Worm (Caenorhabditis elegans) whole organism, midembryonic: Measurements from ENCODE around the gene sdz-5.

Source experiments
- T22C8.4 ChIP-seq: fragments of 200-800 bp; sonication (Bioruptor generic); IDR thresholded peaks from 2 replicates; pipeline ENCODE4 v1.3.6; 2022; ENCODE audit warnings: missing genetic modification characterization, missing compliant biosample characterization
- cog-1 ChIP-seq: sonication (generic microtip); optimal IDR thresholded peaks from 2 replicates; lab custom pipeline; 2016; ENCODE audit warnings: missing genetic modification characterization, missing compliant biosample characterization
- flt-1 ChIP-seq: fragments of 200-800 bp; sonication (Bioruptor generic); IDR thresholded peaks from 2 replicates; pipeline ENCODE4 v1.3.6; 2022; ENCODE audit warnings: missing genetic modification characterization, missing compliant biosample characterization
- klf-2 ChIP-seq: fragments of 200-800 bp; sonication (Bioruptor generic); conservative IDR thresholded peaks from 2 replicates; pipeline ENCODE4 v1.3.6; 2022; ENCODE audit warnings: missing genetic modification reagents, missing genetic modification characterization, missing compliant biosample characterization
- med-1 ChIP-seq: sonication (generic microtip); optimal IDR thresholded peaks from 2 replicates; lab custom pipeline; 2017; ENCODE audit warnings: missing genetic modification characterization, mild to moderate bottlenecking, missing compliant biosample characterization, antibody characterized with exemption, missing genetic modification reagents; ENCODE audit not compliant: insufficient read depth
- tab-1 ChIP-seq: fragments of 200-800 bp; sonication (Bioruptor generic); IDR thresholded peaks from 2 replicates; pipeline ENCODE4 v1.3.6; 2022; ENCODE audit warnings: missing genetic modification characterization, missing compliant biosample characterization
- ztf-23 ChIP-seq: fragments of 200-800 bp; sonication (Bioruptor generic); IDR thresholded peaks from 2 replicates; pipeline ENCODE4 v1.3.6; 2022; ENCODE audit warnings: missing genetic modification reagents, missing genetic modification characterization, missing compliant biosample characterization
- ztf-29 ChIP-seq: fragments of 200-800 bp; sonication (Bioruptor generic); IDR thresholded peaks from 2 replicates; pipeline ENCODE4 v1.3.6; 2022; ENCODE audit warnings: missing genetic modification reagents, missing genetic modification characterization, missing compliant biosample characterization

DNA sequence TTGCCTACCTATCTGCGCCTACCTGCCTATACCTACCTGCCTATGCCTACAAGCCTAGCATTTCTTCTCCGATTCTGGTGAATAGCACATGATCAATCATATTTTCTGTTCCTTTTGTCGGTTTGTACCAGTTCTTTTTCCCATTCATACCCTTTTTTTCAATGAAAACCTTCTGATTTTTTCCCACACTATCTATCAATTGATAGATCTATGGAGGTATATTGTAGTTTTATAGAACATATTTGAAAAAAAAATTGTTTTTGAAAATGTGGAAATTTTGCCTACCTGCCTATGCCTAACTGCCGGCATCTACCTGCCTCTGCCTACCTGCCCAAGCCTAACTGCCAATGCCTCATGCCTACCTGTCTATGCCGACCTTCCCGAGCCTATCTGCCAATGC lies 44.9 kb upstream of the sdz-5 start:
- TF ChIP-seq klf-2 (GFP tag; lab: Robert Waterston, UW) (no peak), T22C8.4 (GFP tag; lab: Robert Waterston, UW) (no peak), ztf-29 (GFP tag; lab: Robert Waterston, UW) (no peak), tab-1 (GFP tag; lab: Robert Waterston, UW) (no peak), cog-1 (no peak), flt-1 (no peak), ztf-23 (no peak), med-1 (GFP tag; lab: Kevin White, UChicago) (no peak)
